Fruit fly (Drosophila melanogaster) whole organism, embryonic: ENCODE results near the gene Trxr1.
A peak's percentile ranks its signal among the peaks of the same experiment; 100 is the strongest.

ENCODE experiments used
- Antp ChIP-seq: fragments of 200-800 bp; sonication (Bioruptor generic); optimal IDR thresholded peaks from 3 replicates; lab custom pipeline; 2016; ENCODE audit warnings: missing biosample characterization, missing genetic modification characterization
- Asciz ChIP-seq: fragments of 200-800 bp; sonication (Bioruptor generic); optimal IDR thresholded peaks from 2 replicates; lab custom pipeline; 2017; ENCODE audit warnings: missing biosample characterization, mild to moderate bottlenecking, missing genetic modification characterization, missing genetic modification reagents
- Awh ChIP-seq: fragments of 200-800 bp; sonication (Bioruptor generic); IDR thresholded peaks from 2 replicates; pipeline ENCODE4, ENCODE4 v1.3.6; 2022; ENCODE audit warnings: missing biosample characterization, missing genetic modification characterization
- Bteb2 ChIP-seq: fragments of 200-800 bp; sonication (Bioruptor generic); optimal IDR thresholded peaks from 2 replicates; lab custom pipeline; 2016; ENCODE audit warnings: missing biosample characterization, missing genetic modification characterization
- CG10565 ChIP-seq: fragments of 200-800 bp; sonication (Bioruptor generic); optimal IDR thresholded peaks from 3 replicates; lab custom pipeline; 2016; ENCODE audit warnings: missing biosample characterization, mild to moderate bottlenecking, missing genetic modification characterization
- CG11398 ChIP-seq: fragments of 200-800 bp; sonication (Bioruptor generic); optimal IDR thresholded peaks from 2 replicates; lab custom pipeline; 2016; ENCODE audit warnings: missing biosample characterization, missing genetic modification characterization
- CG13424 ChIP-seq: fragments of 200-800 bp; sonication (Bioruptor generic); optimal IDR thresholded peaks from 2 replicates; lab custom pipeline; 2019; ENCODE audit warnings: missing biosample characterization, mild to moderate bottlenecking, missing genetic modification characterization, moderate library complexity
- CG14667 ChIP-seq: fragments of 200-800 bp; sonication (Bioruptor generic); IDR thresholded peaks from 2 replicates; pipeline ENCODE4 v1.3.6; 2022; ENCODE audit warnings: missing biosample characterization, missing genetic modification characterization
- CG15011 ChIP-seq: fragments of 200-800 bp; sonication (Bioruptor generic); optimal IDR thresholded peaks from 3 replicates; lab custom pipeline; 2018; ENCODE audit warnings: missing biosample characterization, mild to moderate bottlenecking, missing genetic modification characterization
- CG15269 ChIP-seq: fragments of 200-800 bp; sonication (Bioruptor generic); optimal IDR thresholded peaks from 2 replicates; lab custom pipeline; 2018; ENCODE audit warnings: missing biosample characterization, mild to moderate bottlenecking, missing genetic modification characterization, moderate library complexity
- CG17612 ChIP-seq: fragments of 200-800 bp; sonication (Bioruptor generic); IDR thresholded peaks from 2 replicates; pipeline ENCODE4 v1.3.6; 2022; ENCODE audit warnings: missing biosample characterization, missing genetic modification characterization
- CG30431 ChIP-seq: fragments of 200-800 bp; sonication (Bioruptor generic); optimal IDR thresholded peaks from 2 replicates; lab custom pipeline; 2017; ENCODE audit warnings: missing biosample characterization, missing genetic modification characterization
- CG31441 ChIP-seq: fragments of 200-800 bp; sonication (Bioruptor generic); IDR thresholded peaks from 2 replicates; pipeline ENCODE4 v1.3.6; 2022; ENCODE audit warnings: missing biosample characterization, missing genetic modification characterization
- CG33557 ChIP-seq: fragments of 200-800 bp; sonication (Bioruptor generic); optimal IDR thresholded peaks from 2 replicates; lab custom pipeline; 2019; ENCODE audit warnings: missing biosample characterization, mild to moderate bottlenecking, missing genetic modification characterization, moderate library complexity
- CG4707 ChIP-seq: fragments of 200-800 bp; sonication (Bioruptor generic); optimal IDR thresholded peaks from 2 replicates; lab custom pipeline; 2018; ENCODE audit warnings: missing biosample characterization, mild to moderate bottlenecking, missing genetic modification characterization, moderate library complexity
- Dip2 ChIP-seq: fragments of 200-800 bp; sonication (Bioruptor generic); IDR thresholded peaks from 2 replicates; pipeline ENCODE4 v1.3.6; 2022; ENCODE audit warnings: missing biosample characterization, missing genetic modification characterization
- Fer1 ChIP-seq: fragments of 200-800 bp; sonication (Bioruptor generic); optimal IDR thresholded peaks from 2 replicates; lab custom pipeline; 2017; ENCODE audit warnings: missing biosample characterization, mild to moderate bottlenecking, missing genetic modification characterization
- Gug ChIP-seq: fragments of 200-800 bp; sonication (Bioruptor generic); IDR thresholded peaks from 4 replicates; pipeline ENCODE4 v1.3.6; 2022; ENCODE audit warnings: missing biosample characterization, missing genetic modification characterization
- Hmx ChIP-seq: fragments of 200-800 bp; sonication (Bioruptor generic); optimal IDR thresholded peaks from 2 replicates; lab custom pipeline; 2016; ENCODE audit warnings: missing biosample characterization, missing genetic modification characterization
- Hr39 ChIP-seq: fragments of >200 bp; optimal IDR thresholded peaks from 2 replicates; lab custom pipeline; 2017
- Kr ChIP-seq: fragments of 200-800 bp; sonication (Bioruptor generic); optimal IDR thresholded peaks from 2 replicates; lab custom pipeline; 2017; ENCODE audit warnings: missing biosample characterization, mild to moderate bottlenecking, missing genetic modification characterization
- Med ChIP-seq: fragments of 200-800 bp; sonication (Bioruptor generic); peaks from one replicate; lab custom pipeline; 2016; ENCODE audit warnings: missing biosample characterization, missing genetic modification characterization, mild to moderate bottlenecking, inconsistent platforms, moderate library complexity
- NfI ChIP-seq: fragments of 200-800 bp; sonication (Bioruptor generic); optimal IDR thresholded peaks from 3 replicates; lab custom pipeline; 2018; ENCODE audit warnings: missing biosample characterization, mild to moderate bottlenecking, missing genetic modification characterization, moderate library complexity
- Six4 ChIP-seq: fragments of 200-800 bp; sonication (Bioruptor generic); optimal IDR thresholded peaks from 2 replicates; lab custom pipeline; 2016; ENCODE audit warnings: missing biosample characterization, missing genetic modification characterization
- Sry-δ ChIP-seq: fragments of 200-800 bp; sonication (Bioruptor generic); optimal IDR thresholded peaks from 2 replicates; lab custom pipeline; 2016; ENCODE audit warnings: missing biosample characterization, missing genetic modification characterization
- TFAM ChIP-seq: fragments of 200-800 bp; sonication (Bioruptor generic); optimal IDR thresholded peaks from 2 replicates; lab custom pipeline; 2017; ENCODE audit warnings: missing biosample characterization, missing genetic modification characterization, inconsistent platforms
- cad ChIP-seq: fragments of >200 bp; optimal IDR thresholded peaks from 2 replicates; lab custom pipeline; 2017; ENCODE audit warnings: missing biosample characterization, missing genetic modification characterization
- crol ChIP-seq: fragments of 200-800 bp; sonication (Bioruptor generic); IDR thresholded peaks from 2 replicates; pipeline ENCODE4 v1.3.6; 2022; ENCODE audit warnings: missing biosample characterization, missing genetic modification characterization
- danr ChIP-seq: fragments of 200-800 bp; sonication (Bioruptor generic); IDR thresholded peaks from 2 replicates; pipeline ENCODE4 v1.3.6; 2022; ENCODE audit warnings: missing biosample characterization, missing genetic modification characterization
- ewg ChIP-seq: fragments of 200-800 bp; sonication (Bioruptor generic); optimal IDR thresholded peaks from 3 replicates; lab custom pipeline; 2017; ENCODE audit warnings: mild to moderate bottlenecking, missing biosample characterization, missing genetic modification reagents, missing genetic modification characterization
- fd3F ChIP-seq: fragments of 200-800 bp; sonication (Bioruptor generic); optimal IDR thresholded peaks from 2 replicates; lab custom pipeline; 2018; ENCODE audit warnings: missing biosample characterization, mild to moderate bottlenecking, missing genetic modification characterization, moderate library complexity
- gcm ChIP-seq: fragments of 200-800 bp; sonication (Bioruptor generic); optimal IDR thresholded peaks from 2 replicates; lab custom pipeline; 2019; ENCODE audit warnings: missing biosample characterization, mild to moderate bottlenecking, missing genetic modification characterization, moderate library complexity
- gt ChIP-seq: fragments of 200-800 bp; sonication (Bioruptor generic); IDR thresholded peaks from 2 replicates; pipeline ENCODE4 v1.3.6; 2022; ENCODE audit warnings: missing biosample characterization, missing genetic modification characterization
- jing ChIP-seq: fragments of 200-800 bp; sonication (Bioruptor generic); optimal IDR thresholded peaks from 2 replicates; lab custom pipeline; 2018; ENCODE audit warnings: missing biosample characterization, mild to moderate bottlenecking, missing genetic modification characterization
- jumu ChIP-seq: fragments of 200-800 bp; sonication (Bioruptor generic); optimal IDR thresholded peaks from 3 replicates; lab custom pipeline; 2016; ENCODE audit warnings: missing biosample characterization, missing genetic modification characterization
- klu ChIP-seq: fragments of 200-800 bp; sonication (Bioruptor generic); IDR thresholded peaks from 2 replicates; pipeline ENCODE4 v1.3.6; 2022; ENCODE audit warnings: missing biosample characterization, missing genetic modification characterization
- kni ChIP-seq: fragments of 200-800 bp; sonication (Bioruptor generic); optimal IDR thresholded peaks from 3 replicates; lab custom pipeline; 2017; ENCODE audit warnings: mild to moderate bottlenecking, missing biosample characterization, missing genetic modification reagents, missing genetic modification characterization
- prd ChIP-seq, 3 experiments: fragments of >200 bp in 2 of 3; fragments of 200-800 bp in 1 of 3; sonication (Bioruptor generic) in 1 of 3; optimal IDR thresholded peaks in 2 of 3; IDR thresholded peaks in 1 of 3; 2 replicates in 2 of 3; 3 replicates in 1 of 3; pipeline versions ENCODE4 v1.3.6 to Lab custom; 2017 to 2022; ENCODE audit warnings: missing biosample characterization in 1 of 3, missing genetic modification characterization in 1 of 3
- pzg ChIP-seq: fragments of 200-800 bp; sonication (Bioruptor generic); optimal IDR thresholded peaks from 3 replicates; lab custom pipeline; 2018; ENCODE audit warnings: missing biosample characterization, mild to moderate bottlenecking, missing genetic modification characterization, moderate library complexity
- ranshi ChIP-seq: fragments of 200-800 bp; sonication (Bioruptor generic); IDR thresholded peaks from 2 replicates; pipeline ENCODE4 v1.3.6; 2022; ENCODE audit warnings: missing biosample characterization, missing genetic modification characterization
- row ChIP-seq: fragments of 200-800 bp; sonication (Bioruptor generic); IDR thresholded peaks from 3 replicates; pipeline ENCODE4 v1.3.6; 2022; ENCODE audit warnings: missing biosample characterization, missing genetic modification characterization
- sc ChIP-seq, 3 experiments: fragments of >200 bp in 2 of 3; fragments of 200-800 bp in 1 of 3; sonication (Bioruptor generic) in 1 of 3; optimal IDR thresholded peaks; 2 replicates in 2 of 3; 3 replicates in 1 of 3; lab custom pipeline; 2017; ENCODE audit warnings: mild to moderate bottlenecking in 1 of 3, missing biosample characterization in 1 of 3, missing genetic modification characterization in 1 of 3, missing genetic modification reagents in 1 of 3
- scrt ChIP-seq: fragments of 200-800 bp; sonication (Bioruptor generic); optimal IDR thresholded peaks from 2 replicates; lab custom pipeline; 2018; ENCODE audit warnings: missing biosample characterization, mild to moderate bottlenecking, missing genetic modification characterization, moderate library complexity
- sima ChIP-seq: fragments of 200-800 bp; sonication (Bioruptor generic); optimal IDR thresholded peaks from 2 replicates; lab custom pipeline; 2016; ENCODE audit warnings: missing biosample characterization, missing genetic modification characterization
- tgo ChIP-seq: fragments of 200-800 bp; sonication (Bioruptor generic); IDR thresholded peaks from 3 replicates; pipeline ENCODE4 v1.3.6; 2022; ENCODE audit warnings: missing biosample characterization, missing genetic modification characterization
- z ChIP-seq: fragments of 200-800 bp; sonication (Bioruptor generic); IDR thresholded peaks from 3 replicates; pipeline ENCODE4 v1.3.6; 2022; ENCODE audit warnings: missing biosample characterization, missing genetic modification characterization
- zen2 ChIP-seq: fragments of 200-800 bp; sonication (Bioruptor generic); IDR thresholded peaks from 3 replicates; pipeline ENCODE4 v1.3.6; 2022; ENCODE audit warnings: missing biosample characterization, missing genetic modification characterization; ENCODE audit not compliant: partially characterized antibody
- zfh2 ChIP-seq: fragments of 200-800 bp; sonication (Bioruptor generic); optimal IDR thresholded peaks from 2 replicates; lab custom pipeline; 2016; ENCODE audit warnings: missing biosample characterization, missing genetic modification characterization

Gene Trxr1

dm6 chrX:8205625-8206252 lies 36.6 kb upstream of the Trxr1 start (continued):
- TF ChIP-seq prd (optimal IDR thresholded peaks at IDR 0.05; lab: Kevin White, UChicago) (no peak), prd (GFP tag; IDR thresholded peaks at IDR 0.05; lab: Robert Waterston, UW) (0 out of 3 replicates have a peak, but pooled peaks have one; percentile 21), ewg (GFP tag; lab: Kevin White, UChicago) (no peak), sima (no peak), z (no peak), zfh2 (GFP tag; lab: Kevin White, UChicago) (no peak), CG11398 (GFP tag; lab: Kevin White, UChicago) (no peak), cad (GFP tag; lab: Kevin White, UChicago) (no peak), CG31441 (GFP tag; lab: Robert Waterston, UW) (peak; percentile 66), Fer1 (GFP tag; lab: Kevin White, UChicago) (peak; percentile 5), klu (no peak), ranshi (peak; percentile 52; the same call in 1 of the 2 replicates), CG4707 (GFP tag; lab: Kevin White, UChicago) (peak; percentile 1), CG15011 (GFP tag; lab: Kevin White, UChicago) (no peak), gt (GFP tag; lab: Robert Waterston, UW) (no peak), CG30431 (GFP tag; lab: Kevin White, UChicago) (no peak), Awh (peak; percentile 72; the same call in 1 of the 2 replicates), gcm (no peak), CG10565 (no peak), CG15269 (peak; percentile 67)

dm6 chrX:8206561-8206960 lies 35.8 kb upstream of the Trxr1 start:
- TF ChIP-seq Sry-δ (no peak), zen2 (GFP tag; lab: Robert Waterston, UW) (no peak), crol (GFP tag; lab: Robert Waterston, UW) (0 out of 2 replicates have a peak, but pooled peaks have one; percentile 16), Asciz (GFP tag; lab: Kevin White, UChicago) (no peak), CG14667 (GFP tag; lab: Robert Waterston, UW) (no peak), Hr39 (lab: Kevin White, UChicago) (peak; percentile 65), kni (GFP tag; lab: Kevin White, UChicago) (no peak)

- TF ChIP-seq sc (optimal IDR thresholded peaks at IDR 0.05; lab: Kevin White, UChicago) (no peak), sc (GFP tag; optimal IDR thresholded peaks at IDR 0.05; lab: Kevin White, UChicago) (no peak), fd3F (GFP tag; lab: Kevin White, UChicago) (no peak), TFAM (GFP tag; lab: Kevin White, UChicago) (no peak), tgo (GFP tag; lab: Robert Waterston, UW) (0 out of 3 replicates have a peak, but pooled peaks have one; percentile 15), ewg (GFP tag; lab: Kevin White, UChicago) (no peak), NfI (GFP tag; lab: Kevin White, UChicago) (no peak), CG13424 (tag; lab: Kevin White, UChicago) (peak; percentile 2), Antp (no peak), jing (no peak), CG33557 (GFP tag; lab: Kevin White, UChicago) (no peak), jumu (GFP tag; lab: Kevin White, UChicago) (no peak), Gug (GFP tag; lab: Robert Waterston, UW) (no peak), Med (GFP tag; lab: Kevin White, UChicago) (peak; percentile 58), Dip2 (GFP tag; lab: Robert Waterston, UW) (no peak), scrt (GFP tag; lab: Kevin White, UChicago) (no peak), pzg (no peak), danr (GFP tag; lab: Robert Waterston, UW) (no peak), row (peak; percentile 12; the same call in 1 of the 3 replicates), Hmx (GFP tag; lab: Kevin White, UChicago) (no peak), Bteb2 (GFP tag; lab: Kevin White, UChicago) (no peak), CG17612 (GFP tag; lab: Robert Waterston, UW) (peak; percentile 56; the same call in 1 of the 2 replicates), Kr (GFP tag; lab: Kevin White, UChicago) (no peak), zfh2 (GFP tag; lab: Kevin White, UChicago) (no peak), Six4 (no peak)
Observed at dm6 chrX:8207054-8207453, 35.3 kb upstream of the Trxr1 start.
